Fruit fly (Drosophila melanogaster) whole organism, embryonic: ENCODE data around the gene Nmdar1.

Experiments used
- Adf1 ChIP-seq: fragments of 200-800 bp; sonication (Bioruptor generic); IDR thresholded peaks from 2 replicates; pipeline ENCODE4 v1.3.6; 2022; ENCODE audit warnings: missing biosample characterization, missing genetic modification characterization
- BEAF-32 ChIP-seq: fragments of 200-800 bp; sonication (Bioruptor generic); optimal IDR thresholded peaks from 3 replicates; lab custom pipeline; 2017; ENCODE audit warnings: missing biosample characterization, missing genetic modification characterization, mild to moderate bottlenecking, moderate library complexity, missing genetic modification reagents
- Bgb ChIP-seq: fragments of 200-800 bp; sonication (Bioruptor generic); IDR thresholded peaks from 2 replicates; pipeline ENCODE4 v1.3.6; 2022; ENCODE audit warnings: missing biosample characterization, missing genetic modification characterization; ENCODE audit not compliant: partially characterized antibody
- CG11560 ChIP-seq: fragments of 200-800 bp; sonication (Bioruptor generic); IDR thresholded peaks from 3 replicates; pipeline ENCODE4 v1.3.6; 2022; ENCODE audit warnings: missing biosample characterization, missing genetic modification characterization
- CG12769 ChIP-seq: fragments of 200-800 bp; sonication (Bioruptor generic); optimal IDR thresholded peaks from 2 replicates; lab custom pipeline; 2019; ENCODE audit warnings: missing biosample characterization, mild to moderate bottlenecking, missing genetic modification characterization, moderate library complexity
- CG13287 ChIP-seq: fragments of 200-800 bp; sonication (Bioruptor generic); IDR thresholded peaks from 2 replicates; pipeline ENCODE4 v1.3.6; 2022; ENCODE audit warnings: missing biosample characterization, missing genetic modification characterization; ENCODE audit not compliant: partially characterized antibody
- CG13894 ChIP-seq: fragments of 200-800 bp; sonication (Bioruptor generic); optimal IDR thresholded peaks from 3 replicates; lab custom pipeline; 2018; ENCODE audit warnings: missing biosample characterization, mild to moderate bottlenecking, missing genetic modification characterization, moderate library complexity
- CG14860 ChIP-seq: fragments of 200-800 bp; sonication (Bioruptor generic); IDR thresholded peaks from 3 replicates; pipeline ENCODE4 v1.3.6; 2022; ENCODE audit warnings: missing biosample characterization, missing genetic modification characterization; ENCODE audit not compliant: partially characterized antibody
- CG1603 ChIP-seq: fragments of 200-800 bp; sonication (Bioruptor generic); optimal IDR thresholded peaks from 2 replicates; lab custom pipeline; 2019; ENCODE audit warnings: missing biosample characterization, mild to moderate bottlenecking, missing genetic modification characterization, moderate library complexity
- CG16863 ChIP-seq: fragments of 200-800 bp; sonication (Bioruptor generic); optimal IDR thresholded peaks from 3 replicates; lab custom pipeline; 2016; ENCODE audit warnings: missing biosample characterization, missing genetic modification characterization
- CG17385 ChIP-seq: fragments of 200-800 bp; sonication (Bioruptor generic); optimal IDR thresholded peaks from 3 replicates; lab custom pipeline; 2018; ENCODE audit warnings: missing biosample characterization, mild to moderate bottlenecking, missing genetic modification characterization
- CG2116 ChIP-seq: fragments of 200-800 bp; sonication (Bioruptor generic); optimal IDR thresholded peaks from 3 replicates; lab custom pipeline; 2018; ENCODE audit warnings: missing biosample characterization, mild to moderate bottlenecking, missing genetic modification characterization
- CG31224 ChIP-seq: fragments of 200-800 bp; sonication (Bioruptor generic); IDR thresholded peaks from 2 replicates; pipeline ENCODE4 v1.3.6; 2022; ENCODE audit warnings: missing biosample characterization, missing genetic modification characterization
- CG34422 ChIP-seq: fragments of 200-800 bp; sonication (Bioruptor generic); IDR thresholded peaks from 3 replicates; pipeline ENCODE4 v1.3.6; 2022; ENCODE audit warnings: missing biosample characterization, missing genetic modification characterization
- CG6813 ChIP-seq: fragments of 200-800 bp; sonication (Bioruptor generic); optimal IDR thresholded peaks from 2 replicates; lab custom pipeline; 2017; ENCODE audit warnings: missing biosample characterization, missing genetic modification characterization, mild to moderate bottlenecking, moderate library complexity, missing genetic modification reagents
- CG8924 ChIP-seq: fragments of 200-800 bp; optimal IDR thresholded peaks from 3 replicates; lab custom pipeline; 2019; ENCODE audit warnings: missing biosample characterization, mild to moderate bottlenecking, missing genetic modification characterization, moderate library complexity
- CG9797 ChIP-seq: fragments of 200-800 bp; sonication (Bioruptor generic); optimal IDR thresholded peaks from 3 replicates; lab custom pipeline; 2018; ENCODE audit warnings: missing biosample characterization, mild to moderate bottlenecking, missing genetic modification characterization
- Doc3 ChIP-seq: fragments of 200-800 bp; sonication (Bioruptor generic); IDR thresholded peaks from 3 replicates; pipeline ENCODE4 v1.3.6; 2022; ENCODE audit warnings: missing biosample characterization, missing genetic modification characterization; ENCODE audit not compliant: partially characterized antibody
- Dp ChIP-seq: fragments of 200-800 bp; sonication (Bioruptor generic); optimal IDR thresholded peaks from 2 replicates; lab custom pipeline; 2018; ENCODE audit warnings: missing biosample characterization, mild to moderate bottlenecking, missing genetic modification characterization, moderate library complexity
- E2f2 ChIP-seq: fragments of 200-800 bp; sonication (Bioruptor generic); IDR thresholded peaks from 2 replicates; pipeline ENCODE4 v1.3.6; 2022; ENCODE audit warnings: missing biosample characterization, missing genetic modification characterization
- Eip74EF ChIP-seq, 2 experiments: fragments of 200-800 bp in 1 of 2; fragments of >200 bp in 1 of 2; sonication (Bioruptor generic) in 1 of 2; optimal IDR thresholded peaks; 2 replicates each; lab custom pipeline; 2017 to 2019; ENCODE audit warnings: missing biosample characterization in 2 of 2, missing genetic modification characterization in 2 of 2, mild to moderate bottlenecking in 1 of 2, moderate library complexity in 1 of 2
- MESR4 ChIP-seq: fragments of 200-800 bp; sonication (Bioruptor generic); optimal IDR thresholded peaks from 2 replicates; lab custom pipeline; 2018; ENCODE audit warnings: missing biosample characterization, mild to moderate bottlenecking, missing genetic modification characterization, moderate library complexity
- Med ChIP-seq: fragments of 200-800 bp; sonication (Bioruptor generic); peaks from one replicate; lab custom pipeline; 2016; ENCODE audit warnings: missing biosample characterization, missing genetic modification characterization, mild to moderate bottlenecking, inconsistent platforms, moderate library complexity
- NK7.1 ChIP-seq: fragments of 200-800 bp; sonication (Bioruptor generic); optimal IDR thresholded peaks from 3 replicates; lab custom pipeline; 2016; ENCODE audit warnings: missing biosample characterization, missing genetic modification characterization
- Oli ChIP-seq: fragments of 200-800 bp; sonication (Bioruptor generic); optimal IDR thresholded peaks from 2 replicates; lab custom pipeline; 2018; ENCODE audit warnings: missing biosample characterization, mild to moderate bottlenecking, missing genetic modification characterization, moderate library complexity
- Opbp ChIP-seq: fragments of 200-800 bp; sonication (Bioruptor generic); IDR thresholded peaks from 3 replicates; pipeline ENCODE4 v1.3.6; 2022; ENCODE audit warnings: missing biosample characterization, missing genetic modification characterization; ENCODE audit not compliant: partially characterized antibody
- Sry-β ChIP-seq: fragments of 200-800 bp; sonication (Bioruptor generic); optimal IDR thresholded peaks from 2 replicates; lab custom pipeline; 2018; ENCODE audit warnings: missing biosample characterization, mild to moderate bottlenecking, missing genetic modification characterization, moderate library complexity
- Tbp ChIP-seq: fragments of >200 bp; optimal IDR thresholded peaks from 2 replicates; lab custom pipeline; 2018; ENCODE audit warnings: missing biosample characterization, missing genetic modification characterization
- amos ChIP-seq: fragments of 200-800 bp; sonication (Bioruptor generic); IDR thresholded peaks from 2 replicates; pipeline ENCODE4 v1.3.6; 2022; ENCODE audit warnings: missing biosample characterization, missing genetic modification characterization; ENCODE audit not compliant: partially characterized antibody
- ap ChIP-seq: fragments of 200-800 bp; sonication (Bioruptor generic); IDR thresholded peaks from 2 replicates; pipeline ENCODE4 v1.3.6; 2022; ENCODE audit warnings: missing biosample characterization, missing genetic modification characterization
- chinmo ChIP-seq: fragments of 200-800 bp; sonication (Bioruptor generic); IDR thresholded peaks from 4 replicates; pipeline ENCODE4 v1.3.6; 2022; ENCODE audit warnings: missing biosample characterization, missing genetic modification characterization; ENCODE audit not compliant: partially characterized antibody
- crol ChIP-seq: fragments of 200-800 bp; sonication (Bioruptor generic); IDR thresholded peaks from 2 replicates; pipeline ENCODE4 v1.3.6; 2022; ENCODE audit warnings: missing biosample characterization, missing genetic modification characterization
- esg ChIP-seq: fragments of 200-800 bp; sonication (Bioruptor generic); conservative IDR thresholded peaks from 2 replicates; pipeline ENCODE4 v1.3.6; 2022; ENCODE audit warnings: missing biosample characterization, missing genetic modification characterization
- gcm ChIP-seq: fragments of 200-800 bp; sonication (Bioruptor generic); optimal IDR thresholded peaks from 2 replicates; lab custom pipeline; 2019; ENCODE audit warnings: missing biosample characterization, mild to moderate bottlenecking, missing genetic modification characterization, moderate library complexity
- knrl ChIP-seq: fragments of 200-800 bp; sonication (Bioruptor generic); IDR thresholded peaks from 3 replicates; pipeline ENCODE4 v1.3.6; 2022; ENCODE audit warnings: missing biosample characterization, missing genetic modification characterization; ENCODE audit not compliant: partially characterized antibody
- lov ChIP-seq, 2 experiments: fragments of 200-800 bp in 1 of 2; fragments of >200 bp in 1 of 2; sonication (Bioruptor generic) in 1 of 2; IDR thresholded peaks in 1 of 2; optimal IDR thresholded peaks in 1 of 2; 2 replicates in 1 of 2; 3 replicates in 1 of 2; pipeline versions ENCODE4 v1.3.6 to Lab custom; 2017 to 2022; ENCODE audit warnings: missing biosample characterization in 1 of 2, missing genetic modification characterization in 1 of 2
- org-1 ChIP-seq: fragments of 200-800 bp; sonication (Bioruptor generic); optimal IDR thresholded peaks from 2 replicates; lab custom pipeline; 2017; ENCODE audit warnings: missing biosample characterization, missing genetic modification characterization
- pb ChIP-seq: fragments of 200-800 bp; sonication (Bioruptor generic); optimal IDR thresholded peaks from 3 replicates; lab custom pipeline; 2016; ENCODE audit warnings: missing biosample characterization, missing genetic modification characterization
- pfk ChIP-seq: fragments of 200-800 bp; sonication (Bioruptor generic); optimal IDR thresholded peaks from 2 replicates; lab custom pipeline; 2018; ENCODE audit warnings: missing biosample characterization, mild to moderate bottlenecking, missing genetic modification characterization, moderate library complexity
- pzg ChIP-seq: fragments of 200-800 bp; sonication (Bioruptor generic); optimal IDR thresholded peaks from 3 replicates; lab custom pipeline; 2018; ENCODE audit warnings: missing biosample characterization, mild to moderate bottlenecking, missing genetic modification characterization, moderate library complexity
- rib ChIP-seq: fragments of 200-800 bp; sonication (Bioruptor generic); IDR thresholded peaks from 2 replicates; pipeline ENCODE4 v1.3.6; 2022; ENCODE audit warnings: missing biosample characterization, missing genetic modification characterization
- sd ChIP-seq: fragments of 200-800 bp; sonication (Bioruptor generic); optimal IDR thresholded peaks from 3 replicates; lab custom pipeline; 2018; ENCODE audit warnings: missing biosample characterization, mild to moderate bottlenecking, missing genetic modification characterization, moderate library complexity
- sna ChIP-seq: fragments of 200-800 bp; sonication (Bioruptor generic); IDR thresholded peaks from 2 replicates; pipeline ENCODE4 v1.3.6; 2022; ENCODE audit warnings: missing biosample characterization, missing genetic modification characterization; ENCODE audit not compliant: partially characterized antibody
- sr ChIP-seq: fragments of 200-800 bp; sonication (Bioruptor generic); IDR thresholded peaks from 3 replicates; pipeline ENCODE4 v1.3.6; 2022; ENCODE audit warnings: missing biosample characterization, missing genetic modification characterization
- vfl ChIP-seq: fragments of 200-800 bp; sonication (Bioruptor generic); optimal IDR thresholded peaks from 2 replicates; lab custom pipeline; 2016; ENCODE audit warnings: missing biosample characterization, missing genetic modification characterization
- z ChIP-seq: fragments of 200-800 bp; sonication (Bioruptor generic); IDR thresholded peaks from 3 replicates; pipeline ENCODE4 v1.3.6; 2022; ENCODE audit warnings: missing biosample characterization, missing genetic modification characterization
- zfh2 ChIP-seq: fragments of 200-800 bp; sonication (Bioruptor generic); optimal IDR thresholded peaks from 2 replicates; lab custom pipeline; 2016; ENCODE audit warnings: missing biosample characterization, missing genetic modification characterization

The Nmdar1 gene

DNA sequence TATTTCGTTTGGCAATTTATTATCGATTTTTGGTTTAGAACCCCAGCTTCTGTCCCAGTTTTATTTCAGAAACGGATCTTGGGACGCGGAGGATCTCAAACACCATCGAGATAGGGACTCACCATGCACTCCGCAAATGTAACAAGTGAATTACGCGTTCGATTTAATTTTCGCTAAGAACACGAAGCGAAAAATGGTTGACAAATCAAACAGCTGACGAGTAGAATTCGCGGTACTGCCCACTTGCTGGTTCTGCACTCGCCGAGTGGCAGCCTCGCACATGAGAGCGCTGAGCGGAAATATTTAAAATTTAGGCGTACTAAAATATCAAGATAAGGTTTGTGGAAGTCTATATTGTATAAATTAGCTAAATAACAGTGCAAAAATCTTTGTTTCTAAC, 40.3 kb upstream of the Nmdar1 start, which contains the start of gene Pi4KIIalpha (continued):
- TF ChIP-seq CG1603 (peak; percentile 55), gcm (GFP tag; lab: Kevin White, UChicago) (no peak), pfk (GFP tag; lab: Kevin White, UChicago) (no peak), Tbp (GFP tag; lab: Kevin White, UChicago) (no peak), pzg (peak; percentile 69), z (GFP tag; lab: Robert Waterston, UW) (no peak), pb (GFP tag; lab: Kevin White, UChicago) (no peak), rib (GFP tag; lab: Robert Waterston, UW) (peak; percentile 80), CG6813 (GFP tag; lab: Kevin White, UChicago) (no peak), CG34422 (peak; percentile 40; the same call in 1 of the 3 replicates), Eip74EF (GFP tag; optimal IDR thresholded peaks at IDR 0.05; lab: Kevin White, UChicago) (no peak), Adf1 (GFP tag; lab: Robert Waterston, UW) (no peak), Dp (GFP tag; lab: Kevin White, UChicago) (peak; percentile 89), CG13287 (GFP tag; lab: Robert Waterston, UW) (peak; percentile 54), CG11560 (tag; lab: Robert Waterston, UW) (no peak), MESR4 (GFP tag; lab: Kevin White, UChicago) (peak; percentile 66), org-1 (no peak), knrl (GFP tag; lab: Robert Waterston, UW) (no peak), BEAF-32 (GFP tag; lab: Kevin White, UChicago) (peak; percentile 28), sna (GFP tag; lab: Robert Waterston, UW) (no peak), vfl (GFP tag; lab: Kevin White, UChicago) (no peak), CG16863 (no peak), NK7.1 (no peak), amos (GFP tag; lab: Robert Waterston, UW) (peak; percentile 25; the same call in 1 of the 2 replicates), crol (0 out of 2 replicates have a peak, but pooled peaks have one; percentile 1), ap (GFP tag; lab: Robert Waterston, UW) (no peak), CG8924 (tag; lab: Kevin White, UChicago) (no peak), Sry-β (GFP tag; lab: Kevin White, UChicago) (peak; percentile 32)

DNA sequence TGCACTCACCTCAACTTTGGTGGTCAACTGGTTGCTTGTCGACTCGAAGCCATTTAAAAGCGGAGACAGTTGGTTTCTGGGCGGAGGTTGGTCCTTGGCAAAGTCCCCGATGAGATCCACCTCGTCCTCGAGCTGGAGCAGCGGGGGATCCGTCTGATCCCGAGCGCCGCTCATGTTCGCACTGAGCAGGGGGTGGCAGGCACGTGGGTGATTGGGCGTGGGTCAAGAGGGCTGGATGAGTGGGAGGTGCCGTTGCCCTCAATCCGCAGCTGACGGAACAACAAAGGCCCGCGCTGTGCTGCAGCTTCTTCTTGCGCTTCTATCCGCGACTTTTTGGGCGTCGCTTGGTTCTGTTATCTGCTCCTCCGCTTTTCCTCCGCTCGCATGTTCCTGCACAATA, 39.8 kb upstream of the Nmdar1 start:
- TF ChIP-seq chinmo, result no peak
- no peak for TF ChIP-seq Eip74EF (GFP tag; optimal IDR thresholded peaks at IDR 0.05; lab: Kevin White, UChicago)
- 0 out of 3 replicates have a peak, but pooled peaks have one; percentile 28 for TF ChIP-seq sr (GFP tag; lab: Robert Waterston, UW)
- TF ChIP-seq CG13894 (tag; lab: Kevin White, UChicago), result no peak
- peak; percentile 13 for TF ChIP-seq CG17385 (GFP tag; lab: Kevin White, UChicago)
- 0 out of 2 replicates have a peak, but pooled peaks have one; percentile 24 for TF ChIP-seq crol
- no peak for TF ChIP-seq CG12769
- TF ChIP-seq Med (GFP tag; lab: Kevin White, UChicago), result peak; percentile 61
- no peak for TF ChIP-seq lov (optimal IDR thresholded peaks at IDR 0.05; lab: Kevin White, UChicago)
- 0 out of 3 replicates have a peak, but pooled peaks have one; percentile 29 for TF ChIP-seq lov (GFP tag; IDR thresholded peaks at IDR 0.05; lab: Robert Waterston, UW)

DNA sequence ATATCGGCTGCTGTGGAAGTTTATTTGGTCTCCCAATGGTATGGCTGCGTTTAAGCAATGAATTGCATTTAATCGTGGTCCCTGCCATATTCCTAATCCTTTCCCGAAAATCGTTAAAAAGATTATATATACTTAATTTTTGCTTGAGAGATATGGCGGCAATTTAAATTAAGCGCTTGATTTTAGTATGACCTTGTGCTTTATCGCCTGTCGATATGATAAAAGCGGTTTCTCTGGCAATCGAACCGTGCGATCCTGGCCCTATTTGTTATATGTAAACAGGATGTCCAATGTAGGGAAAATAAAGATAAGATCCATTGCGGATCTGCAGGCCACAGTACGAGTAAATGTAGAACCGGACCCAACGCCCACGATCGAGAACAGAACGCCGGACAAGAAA, 31.7 kb upstream of the Nmdar1 start, which contains the start of gene Snm1:
TSS of gene Snm1 (plus strand) at position 233 of the 400 bp plus-strand sequence.
- peak; percentile 27 for TF ChIP-seq CG9797 (GFP tag; lab: Kevin White, UChicago)
- peak; percentile 23 for TF ChIP-seq CG2116
- 0 out of 3 replicates have a peak, but pooled peaks have one; percentile 11 for TF ChIP-seq Doc3 (GFP tag; lab: Robert Waterston, UW)
- TF ChIP-seq CG14860 (GFP tag; lab: Robert Waterston, UW), result no peak
- no peak for TF ChIP-seq zfh2 (GFP tag; lab: Kevin White, UChicago)
- TF ChIP-seq Bgb (GFP tag; lab: Robert Waterston, UW), result 0 out of 2 replicates have a peak, but pooled peaks have one; percentile 25
- TF ChIP-seq Opbp (GFP tag; lab: Robert Waterston, UW), result peak; percentile 27; the same call in 1 of the 3 replicates
- TF ChIP-seq CG31224 (GFP tag; lab: Robert Waterston, UW), result no peak
- TF ChIP-seq E2f2, result peak; percentile 77
- TF ChIP-seq sd (tag; lab: Kevin White, UChicago), result no peak
- TF ChIP-seq pzg, result peak; percentile 7
- TF ChIP-seq BEAF-32 (GFP tag; lab: Kevin White, UChicago), result peak; percentile 9
- TF ChIP-seq Oli (tag; lab: Kevin White, UChicago), result no peak
- no peak for TF ChIP-seq esg (GFP tag; lab: Robert Waterston, UW)
